Worm (Caenorhabditis elegans) whole organism, L3 larva: ENCODE results near the gene R09E10.6.

Source experiments
- ZK546.5 ChIP-seq: sonication (generic microtip); optimal IDR thresholded peaks from 2 replicates; lab custom pipeline; 2017; ENCODE audit warnings: missing biosample characterization, missing genetic modification characterization
- ama-1 ChIP-seq: fragments of 150-350 bp; optimal IDR thresholded peaks from 2 replicates; lab custom pipeline; 2018
- ceh-82 ChIP-seq: fragments of 150-350 bp; optimal IDR thresholded peaks from 2 replicates; lab custom pipeline; 2014; ENCODE audit warnings: missing biosample characterization, missing genetic modification characterization
- egl-27 ChIP-seq: sonication (generic microtip); optimal IDR thresholded peaks from 4 replicates; lab custom pipeline; 2017; ENCODE audit warnings: missing biosample characterization, missing genetic modification reagents, missing genetic modification characterization
- fos-1 ChIP-seq: fragments of 150-350 bp; optimal IDR thresholded peaks from 2 replicates; lab custom pipeline; 2014; ENCODE audit warnings: missing biosample characterization, missing genetic modification characterization
- unc-62 ChIP-seq: fragments of 150-350 bp; sonication (generic microtip); optimal IDR thresholded peaks from 4 replicates; lab custom pipeline; 2014; ENCODE audit warnings: missing biosample characterization, missing genetic modification reagents, missing genetic modification characterization

DNA sequence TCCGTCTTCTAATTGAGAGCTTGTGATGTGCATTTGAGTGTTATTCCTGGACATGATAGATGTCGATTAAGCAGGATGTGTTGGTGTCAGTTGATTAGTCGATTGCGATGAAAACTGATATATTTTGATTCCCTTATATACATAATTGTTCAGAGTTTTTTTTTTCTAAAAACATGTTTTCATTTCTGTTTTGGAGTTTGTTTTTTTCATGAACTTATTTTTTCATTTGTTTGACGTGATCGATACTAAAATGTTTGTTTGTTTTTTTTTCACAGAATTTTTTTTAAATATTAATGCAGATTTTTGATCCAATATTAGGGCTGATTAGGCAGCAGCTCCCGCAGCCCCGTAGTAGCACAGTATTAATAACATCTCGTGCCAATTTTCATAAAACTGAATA is 24.3 kb upstream of the R09E10.6 start, which contains the start of gene R09E10.2:
- TF ChIP-seq unc-62 (GFP tag; lab: Kevin White, UChicago) (no peak), ceh-82 (tag; lab: Kevin White, UChicago) (no peak), ZK546.5 (tag; lab: Kevin White, UChicago) (no peak), ama-1 (lab: Kevin White, UChicago) (no peak), fos-1 (tag; lab: Kevin White, UChicago) (no peak), egl-27 (tag; lab: Kevin White, UChicago) (no peak)
